Fruit fly (Drosophila melanogaster) whole organism, embryonic: ENCODE measurements around the gene side-IV.

ENCODE experiments used
- Atf6 ChIP-seq: fragments of 200-800 bp; sonication (Bioruptor generic); IDR thresholded peaks from 2 replicates; pipeline ENCODE4 v1.3.6; 2022; ENCODE audit warnings: missing biosample characterization, missing genetic modification characterization
- C15 ChIP-seq: fragments of 200-800 bp; sonication (Bioruptor generic); IDR thresholded peaks from 3 replicates; pipeline ENCODE4 v1.3.6; 2022; ENCODE audit warnings: missing biosample characterization, missing genetic modification characterization
- CG10543 ChIP-seq: fragments of 200-800 bp; sonication (Bioruptor generic); optimal IDR thresholded peaks from 3 replicates; lab custom pipeline; 2017; ENCODE audit warnings: missing biosample characterization, mild to moderate bottlenecking, missing genetic modification characterization, moderate library complexity
- CG1233 ChIP-seq: fragments of 200-800 bp; sonication (Bioruptor generic); optimal IDR thresholded peaks from 4 replicates; lab custom pipeline; 2018; ENCODE audit warnings: missing biosample characterization, mild to moderate bottlenecking, missing genetic modification characterization
- CG12391 ChIP-seq: fragments of 200-800 bp; sonication (Bioruptor generic); optimal IDR thresholded peaks from 3 replicates; lab custom pipeline; 2018; ENCODE audit warnings: missing biosample characterization, mild to moderate bottlenecking, missing genetic modification characterization, moderate library complexity
- CG14441 ChIP-seq: fragments of 200-800 bp; sonication (Bioruptor generic); IDR thresholded peaks from 2 replicates; pipeline ENCODE4 v1.3.6; 2022; ENCODE audit warnings: missing biosample characterization, missing genetic modification characterization
- CG16815 ChIP-seq: fragments of 200-800 bp; sonication (Bioruptor generic); optimal IDR thresholded peaks from 3 replicates; lab custom pipeline; 2017; ENCODE audit warnings: missing biosample characterization, mild to moderate bottlenecking, missing genetic modification characterization
- CG16863 ChIP-seq: fragments of 200-800 bp; sonication (Bioruptor generic); optimal IDR thresholded peaks from 3 replicates; lab custom pipeline; 2016; ENCODE audit warnings: missing biosample characterization, missing genetic modification characterization
- CG17328 ChIP-seq: fragments of 200-800 bp; sonication (Bioruptor generic); IDR thresholded peaks from 2 replicates; pipeline ENCODE4 v1.3.6; 2022; ENCODE audit warnings: missing biosample characterization, missing genetic modification characterization
- CG1792 ChIP-seq: fragments of 200-800 bp; sonication (Bioruptor generic); optimal IDR thresholded peaks from 2 replicates; lab custom pipeline; 2016; ENCODE audit warnings: missing biosample characterization, missing genetic modification characterization
- CG18262 ChIP-seq: fragments of 200-800 bp; optimal IDR thresholded peaks from 3 replicates; lab custom pipeline; 2019; ENCODE audit warnings: missing biosample characterization, mild to moderate bottlenecking, missing genetic modification characterization, moderate library complexity
- CG31224 ChIP-seq: fragments of 200-800 bp; sonication (Bioruptor generic); IDR thresholded peaks from 2 replicates; pipeline ENCODE4 v1.3.6; 2022; ENCODE audit warnings: missing biosample characterization, missing genetic modification characterization
- CG7271 ChIP-seq: fragments of 200-800 bp; sonication (Bioruptor generic); optimal IDR thresholded peaks from 2 replicates; lab custom pipeline; 2018; ENCODE audit warnings: missing biosample characterization, mild to moderate bottlenecking, missing genetic modification characterization, moderate library complexity
- CG8290 ChIP-seq, 3 experiments: fragments of 200-800 bp; sonication (Bioruptor generic); optimal IDR thresholded peaks; 2 replicates each; lab custom pipeline; 2016 to 2019; ENCODE audit warnings: missing biosample characterization in 3 of 3, missing genetic modification characterization in 3 of 3, mild to moderate bottlenecking in 2 of 3, moderate library complexity in 1 of 3
- CG9817 ChIP-seq: fragments of 200-800 bp; sonication (Bioruptor generic); optimal IDR thresholded peaks from 2 replicates; lab custom pipeline; 2018; ENCODE audit warnings: missing biosample characterization, mild to moderate bottlenecking, missing genetic modification characterization, moderate library complexity
- Camta ChIP-seq: fragments of 200-800 bp; sonication (Bioruptor generic); optimal IDR thresholded peaks from 2 replicates; lab custom pipeline; 2016; ENCODE audit warnings: missing biosample characterization, missing genetic modification characterization
- CoRest ChIP-seq: fragments of 200-800 bp; sonication (Bioruptor generic); optimal IDR thresholded peaks from 3 replicates; lab custom pipeline; 2018; ENCODE audit warnings: missing biosample characterization, mild to moderate bottlenecking, missing genetic modification characterization, moderate library complexity
- GATAe ChIP-seq: fragments of 200-800 bp; sonication (Bioruptor generic); conservative IDR thresholded peaks from 2 replicates; pipeline ENCODE4 v1.3.6; 2022; ENCODE audit warnings: missing biosample characterization, missing genetic modification characterization
- HLH3B ChIP-seq: fragments of 200-800 bp; sonication (Bioruptor generic); IDR thresholded peaks from 2 replicates; pipeline ENCODE4 v1.3.6; 2022; ENCODE audit warnings: missing biosample characterization, missing genetic modification characterization
- Hr78 ChIP-seq, 2 experiments: fragments of 200-800 bp in 1 of 2; fragments of >200 bp in 1 of 2; sonication (Bioruptor generic) in 1 of 2; optimal IDR thresholded peaks; 2 replicates each; lab custom pipeline; 2017 to 2019; ENCODE audit warnings: missing biosample characterization in 2 of 2, missing genetic modification characterization in 2 of 2, mild to moderate bottlenecking in 1 of 2, moderate library complexity in 1 of 2
- Kr ChIP-seq: fragments of 200-800 bp; sonication (Bioruptor generic); optimal IDR thresholded peaks from 2 replicates; lab custom pipeline; 2017; ENCODE audit warnings: missing biosample characterization, mild to moderate bottlenecking, missing genetic modification characterization
- NC2α ChIP-seq: fragments of 200-800 bp; sonication (Bioruptor generic); optimal IDR thresholded peaks from 2 replicates; lab custom pipeline; 2016; ENCODE audit warnings: missing biosample characterization, missing genetic modification characterization
- Oaz ChIP-seq: fragments of 200-800 bp; sonication (Bioruptor generic); IDR thresholded peaks from 2 replicates; pipeline ENCODE4 v1.3.6; 2022; ENCODE audit warnings: missing biosample characterization, missing genetic modification characterization
- Oli ChIP-seq: fragments of 200-800 bp; sonication (Bioruptor generic); optimal IDR thresholded peaks from 2 replicates; lab custom pipeline; 2018; ENCODE audit warnings: missing biosample characterization, mild to moderate bottlenecking, missing genetic modification characterization, moderate library complexity
- Pdp1 ChIP-seq, 2 experiments: fragments of 200-800 bp; sonication (Bioruptor generic); optimal IDR thresholded peaks; 3 replicates each; lab custom pipeline; 2016; ENCODE audit warnings: missing biosample characterization in 2 of 2, missing genetic modification characterization in 2 of 2, mild to moderate bottlenecking in 1 of 2, moderate library complexity in 1 of 2
- Rfx ChIP-seq: fragments of 200-800 bp; sonication (Bioruptor generic); IDR thresholded peaks from 2 replicates; pipeline ENCODE4 v1.3.6; 2022; ENCODE audit warnings: missing biosample characterization, missing genetic modification characterization
- Rx ChIP-seq: fragments of 200-800 bp; sonication (Bioruptor generic); IDR thresholded peaks from 2 replicates; pipeline ENCODE4 v1.3.6; 2022; ENCODE audit warnings: missing biosample characterization, missing genetic modification characterization
- Sry-β ChIP-seq: fragments of 200-800 bp; sonication (Bioruptor generic); optimal IDR thresholded peaks from 2 replicates; lab custom pipeline; 2018; ENCODE audit warnings: missing biosample characterization, mild to moderate bottlenecking, missing genetic modification characterization, moderate library complexity
- Xbp1 ChIP-seq: fragments of 200-800 bp; sonication (Bioruptor generic); optimal IDR thresholded peaks from 3 replicates; lab custom pipeline; 2016; ENCODE audit warnings: missing biosample characterization, mild to moderate bottlenecking, missing genetic modification characterization
- ase ChIP-seq: fragments of 200-800 bp; sonication (Bioruptor generic); IDR thresholded peaks from 3 replicates; pipeline ENCODE4 v1.3.6; 2022; ENCODE audit warnings: missing biosample characterization, missing genetic modification characterization
- bab2 ChIP-seq: fragments of 200-800 bp; sonication (Bioruptor generic); optimal IDR thresholded peaks from 2 replicates; lab custom pipeline; 2016; ENCODE audit warnings: missing biosample characterization, missing genetic modification characterization
- dan ChIP-seq: fragments of 200-800 bp; sonication (Bioruptor generic); IDR thresholded peaks from 2 replicates; pipeline ENCODE4 v1.3.6; 2022; ENCODE audit warnings: missing biosample characterization, missing genetic modification characterization
- dpn ChIP-seq, 2 experiments: fragments of 200-800 bp; sonication (Bioruptor generic); optimal IDR thresholded peaks; 3 replicates each; lab custom pipeline; 2016; ENCODE audit warnings: missing biosample characterization in 2 of 2, missing genetic modification characterization in 2 of 2
- dysf ChIP-seq: fragments of 200-800 bp; sonication (Bioruptor generic); IDR thresholded peaks from 3 replicates; pipeline ENCODE4 v1.3.6; 2022; ENCODE audit warnings: missing biosample characterization, missing genetic modification characterization
- fd96Cb ChIP-seq: fragments of 200-800 bp; sonication (Bioruptor generic); optimal IDR thresholded peaks from 2 replicates; lab custom pipeline; 2018; ENCODE audit warnings: missing biosample characterization, mild to moderate bottlenecking, missing genetic modification characterization, moderate library complexity
- ftz-f1 ChIP-seq: fragments of 200-800 bp; sonication (Bioruptor generic); optimal IDR thresholded peaks from 2 replicates; lab custom pipeline; 2016; ENCODE audit warnings: missing biosample characterization, missing genetic modification characterization
- hb ChIP-seq: fragments of 200-800 bp; sonication (Bioruptor generic); IDR thresholded peaks from 3 replicates; pipeline ENCODE4 v1.3.6; 2022; ENCODE audit warnings: missing biosample characterization, missing genetic modification characterization; ENCODE audit not compliant: partially characterized antibody
- hbn ChIP-seq: fragments of 200-800 bp; sonication (Bioruptor generic); IDR thresholded peaks from 2 replicates; pipeline ENCODE4 v1.3.6; 2022; ENCODE audit warnings: missing biosample characterization, missing genetic modification characterization; ENCODE audit not compliant: partially characterized antibody
- hth ChIP-seq: fragments of >200 bp; optimal IDR thresholded peaks from 2 replicates; lab custom pipeline; 2017; ENCODE audit warnings: inconsistent platforms
- lbe ChIP-seq: fragments of 200-800 bp; sonication (Bioruptor generic); optimal IDR thresholded peaks from 2 replicates; lab custom pipeline; 2016; ENCODE audit warnings: missing biosample characterization, mild to moderate bottlenecking, missing genetic modification characterization
- maf-S ChIP-seq: fragments of 200-800 bp; sonication (Bioruptor generic); optimal IDR thresholded peaks from 2 replicates; lab custom pipeline; 2016; ENCODE audit warnings: missing biosample characterization, missing genetic modification characterization
- psq ChIP-seq: fragments of 200-800 bp; sonication (Bioruptor generic); optimal IDR thresholded peaks from 2 replicates; lab custom pipeline; 2017; ENCODE audit warnings: missing biosample characterization, missing genetic modification characterization
- sim ChIP-seq: fragments of 200-800 bp; sonication (Bioruptor generic); IDR thresholded peaks from 2 replicates; pipeline ENCODE4 v1.3.6; 2022; ENCODE audit warnings: missing biosample characterization, missing genetic modification characterization
- sima ChIP-seq: fragments of 200-800 bp; sonication (Bioruptor generic); optimal IDR thresholded peaks from 2 replicates; lab custom pipeline; 2016; ENCODE audit warnings: missing biosample characterization, missing genetic modification characterization
- tll ChIP-seq, 2 experiments: fragments of 200-800 bp in 1 of 2; fragments of >200 bp in 1 of 2; sonication (Bioruptor generic) in 1 of 2; optimal IDR thresholded peaks; 2 replicates each; lab custom pipeline; 2017 to 2019; ENCODE audit warnings: missing biosample characterization in 2 of 2, missing genetic modification characterization in 2 of 2, mild to moderate bottlenecking in 1 of 2, moderate library complexity in 1 of 2
- ttk ChIP-seq: fragments of 200-800 bp; sonication (Bioruptor generic); IDR thresholded peaks from 2 replicates; pipeline ENCODE4 v2.1.2; 2022; ENCODE audit warnings: missing biosample characterization, missing genetic modification characterization
- tup ChIP-seq: fragments of 200-800 bp; sonication (Bioruptor generic); optimal IDR thresholded peaks from 2 replicates; lab custom pipeline; 2016; ENCODE audit warnings: missing biosample characterization, mild to moderate bottlenecking, missing genetic modification characterization, moderate library complexity
- yki ChIP-seq: fragments of >200 bp; optimal IDR thresholded peaks from 3 replicates; lab custom pipeline; 2018

side-IV gene

DNA sequence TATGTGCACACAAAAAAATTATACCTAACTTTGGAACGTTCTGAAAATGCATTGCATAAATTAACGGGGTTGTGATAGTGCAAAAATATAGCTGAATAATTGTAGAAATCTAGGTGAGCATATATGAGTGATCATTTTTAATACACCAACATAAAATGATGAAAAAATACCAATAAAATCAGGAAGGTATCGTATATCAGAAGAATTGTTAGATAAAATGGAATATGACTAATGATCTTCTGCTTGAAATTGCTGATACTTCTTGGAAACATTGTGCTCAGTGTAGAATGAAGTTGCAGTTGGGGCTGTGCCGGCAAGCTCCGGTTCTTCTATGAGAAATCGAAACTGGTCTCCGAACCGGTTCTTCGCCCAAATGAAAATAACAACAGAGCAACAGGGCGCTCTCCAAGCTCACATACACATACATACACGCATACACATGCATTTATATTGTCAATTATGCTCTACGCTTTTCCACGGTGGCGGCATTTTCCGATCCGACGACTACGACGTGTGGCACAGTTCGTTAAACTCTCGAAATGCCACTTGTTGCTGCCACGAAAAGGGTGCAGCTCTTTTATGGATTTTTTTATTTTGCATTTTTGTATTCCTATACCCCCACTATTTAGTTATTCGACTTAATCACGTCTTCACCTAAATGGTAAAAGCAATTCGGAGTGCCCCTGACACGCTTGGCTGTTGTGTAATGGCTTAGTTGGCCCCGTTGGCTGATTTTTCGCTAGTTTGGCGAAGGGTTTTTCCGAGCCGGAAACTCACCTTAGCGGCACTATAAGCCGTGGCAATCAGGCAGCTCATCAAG, 49.3 kb upstream of the side-IV start (continued):
- TF ChIP-seq NC2α (GFP tag; lab: Kevin White, UChicago) (peak; percentile 80), HLH3B (peak; percentile 85), CG10543 (peak; percentile 53), Pdp1 (GFP tag; optimal IDR thresholded peaks at IDR 0.05; lab: Kevin White, UChicago) (peak; percentile 84 to 88), Rx (GFP tag; lab: Robert Waterston, UW) (peak; percentile 81), CoRest (tag; lab: Kevin White, UChicago) (peak; percentile 96), C15 (GFP tag; lab: Robert Waterston, UW) (peak; percentile 63; the same call in 1 of the 3 replicates), ftz-f1 (GFP tag; lab: Kevin White, UChicago) (no peak), tll (GFP tag; optimal IDR thresholded peaks at IDR 0.05; lab: Kevin White, UChicago) (no peak), ttk (peak; percentile 83), CG7271 (tag; lab: Kevin White, UChicago) (peak; percentile 43), Camta (peak; percentile 89), sim (GFP tag; lab: Robert Waterston, UW) (peak; percentile 79), dysf (GFP tag; lab: Robert Waterston, UW) (peak; percentile 93), CG14441 (GFP tag; lab: Robert Waterston, UW) (peak; percentile 84), CG1792 (GFP tag; lab: Kevin White, UChicago) (peak; percentile 79), maf-S (peak; percentile 84), tup (GFP tag; lab: Kevin White, UChicago) (peak; percentile 54), Xbp1 (peak; percentile 90), Hr78 (GFP tag; optimal IDR thresholded peaks at IDR 0.05; lab: Kevin White, UChicago) (peak in 1 of 2 experiments; percentile 73), CG8290 (GFP tag; optimal IDR thresholded peaks at IDR 0.05; lab: Kevin White, UChicago) (peak; percentile 88), CG8290 (tag; optimal IDR thresholded peaks at IDR 0.05; lab: Kevin White, UChicago) (peak; percentile 58 to 77), hth (lab: Kevin White, UChicago) (no peak), bab2 (GFP tag; lab: Kevin White, UChicago) (peak; percentile 87), Kr (GFP tag; lab: Kevin White, UChicago) (no peak), CG9817 (peak; percentile 79), CG12391 (tag; lab: Kevin White, UChicago) (peak; percentile 95), Oaz (peak; percentile 60; the same call in 1 of the 2 replicates), dan (peak; percentile 65; the same call in 1 of the 2 replicates), CG31224 (peak; percentile 77), Rfx (GFP tag; lab: Robert Waterston, UW) (peak; percentile 86), Oli (tag; lab: Kevin White, UChicago) (peak; percentile 96), Sry-β (GFP tag; lab: Kevin White, UChicago) (peak; percentile 49), sima (GFP tag; lab: Kevin White, UChicago) (peak; percentile 57), CG16863 (GFP tag; lab: Kevin White, UChicago) (peak; percentile 90), CG1233 (GFP tag; lab: Kevin White, UChicago) (peak; percentile 72), dpn (GFP tag; optimal IDR thresholded peaks at IDR 0.05; lab: Kevin White, UChicago) (peak; percentile 90 to 92), yki (lab: Kevin White, UChicago) (no peak), Atf6 (peak; percentile 88), CG17328 (GFP tag; lab: Robert Waterston, UW) (peak; percentile 71), CG16815 (GFP tag; lab: Kevin White, UChicago) (peak; percentile 87), hbn (no peak), psq (peak; percentile 74), GATAe (GFP tag; lab: Robert Waterston, UW) (no peak; the same call in 1 of the 2 replicates), lbe (peak; percentile 69), fd96Cb (tag; lab: Kevin White, UChicago) (peak; percentile 88), ase (peak; percentile 66), hb (no peak), CG18262 (tag; lab: Kevin White, UChicago) (peak; percentile 95)
